Worm (Caenorhabditis elegans) whole organism, L3 larva: ENCODE data around the gene snt-1.

Experiments used
- ama-1 ChIP-seq: fragments of 150-350 bp; optimal IDR thresholded peaks from 2 replicates; lab custom pipeline; 2018
- fkh-10 ChIP-seq: sonication (generic microtip); optimal IDR thresholded peaks from 2 replicates; lab custom pipeline; 2017; ENCODE audit warnings: missing biosample characterization, missing genetic modification reagents, missing genetic modification characterization
- jun-1 ChIP-seq: fragments of 150-350 bp; optimal IDR thresholded peaks from 2 replicates; lab custom pipeline; 2014; ENCODE audit warnings: missing biosample characterization, missing genetic modification reagents, missing genetic modification characterization
- nhr-11 ChIP-seq: fragments of 150-350 bp; optimal IDR thresholded peaks from 2 replicates; lab custom pipeline; 2014; ENCODE audit warnings: missing biosample characterization, missing genetic modification characterization

ce11 chrII:6801262-6801661 is 9.5 kb upstream of the snt-1 start:
- TF ChIP-seq nhr-11 (tag; lab: Kevin White, UChicago) (no peak), ama-1 (no peak), fkh-10 (no peak), jun-1 (tag; lab: Kevin White, UChicago) (no peak)
